Worm (Caenorhabditis elegans) whole organism, L4 larva: ENCODE results near the gene sqt-1.
A peak's percentile ranks its signal among the peaks of the same experiment; 100 is the strongest.

Source experiments
- F44E2.7 ChIP-seq: fragments of 200-800 bp; sonication (Bioruptor generic); IDR thresholded peaks from 2 replicates; pipeline ENCODE4 v2.1.2; 2022; ENCODE audit warnings: missing genetic modification characterization, missing compliant biosample characterization
- Y5F2A.4 ChIP-seq: fragments of 200-800 bp; sonication (Bioruptor generic); optimal IDR thresholded peaks from 2 replicates; lab custom pipeline; 2018; ENCODE audit warnings: mild to moderate bottlenecking, missing genetic modification characterization, missing compliant biosample characterization
- Y75B8A.6 ChIP-seq: fragments of 200-800 bp; sonication (Bioruptor generic); IDR thresholded peaks from 2 replicates; pipeline ENCODE4 v1.3.6; 2022; ENCODE audit warnings: missing genetic modification reagents, missing genetic modification characterization, missing compliant biosample characterization
- ZK337.2 ChIP-seq: fragments of 200-800 bp; sonication (Bioruptor generic); IDR thresholded peaks from 2 replicates; pipeline ENCODE4 v1.3.6; 2022; ENCODE audit warnings: missing genetic modification reagents, missing genetic modification characterization, missing compliant biosample characterization
- ZK546.5 ChIP-seq, 2 experiments: sonication (generic microtip); optimal IDR thresholded peaks; 2 replicates each; lab custom pipeline; 2017; ENCODE audit warnings: missing biosample characterization in 2 of 2, missing genetic modification characterization in 2 of 2
- aha-1 ChIP-seq: fragments of 150-350 bp; peaks from one replicate; lab custom pipeline; 2014; ENCODE audit warnings: missing biosample characterization, missing genetic modification characterization
- arid-1 ChIP-seq: fragments of 200-800 bp; sonication (Bioruptor generic); conservative IDR thresholded peaks from 2 replicates; pipeline ENCODE4 v1.3.6; 2022; ENCODE audit warnings: missing genetic modification reagents, missing genetic modification characterization, missing compliant biosample characterization
- ceh-28 ChIP-seq: fragments of 150-350 bp; optimal IDR thresholded peaks from 2 replicates; lab custom pipeline; 2014; ENCODE audit warnings: missing biosample characterization, missing genetic modification reagents, missing genetic modification characterization
- ceh-32 ChIP-seq: sonication (generic microtip); optimal IDR thresholded peaks from 2 replicates; lab custom pipeline; 2016; ENCODE audit warnings: mild to moderate bottlenecking, missing genetic modification characterization, missing compliant biosample characterization; ENCODE audit not compliant: poor library complexity
- ceh-44 ChIP-seq: fragments of 200-800 bp; sonication (Bioruptor generic); IDR thresholded peaks from 2 replicates; pipeline ENCODE4 v1.3.6; 2022; ENCODE audit warnings: missing genetic modification reagents, missing genetic modification characterization, missing compliant biosample characterization
- ces-1 ChIP-seq: fragments of 150-350 bp; sonication (generic microtip); optimal IDR thresholded peaks from 4 replicates; lab custom pipeline; 2014; ENCODE audit warnings: missing biosample characterization, missing genetic modification reagents, missing genetic modification characterization
- ctbp-1 ChIP-seq: fragments of 200-800 bp; sonication (Bioruptor generic); IDR thresholded peaks from 2 replicates; pipeline ENCODE4 v1.3.6; 2022; ENCODE audit warnings: missing genetic modification reagents, missing genetic modification characterization, missing compliant biosample characterization
- daf-16 ChIP-seq, 3 experiments: sonication (generic microtip); optimal IDR thresholded peaks; 2 replicates each; lab custom pipeline; 2016 to 2017; ENCODE audit warnings: missing genetic modification characterization in 3 of 3, missing genetic modification reagents in 3 of 3, mild to moderate bottlenecking in 2 of 3, missing compliant biosample characterization in 2 of 3, missing biosample characterization in 1 of 3, moderate library complexity in 1 of 3
- daf-8 ChIP-seq: fragments of 200-800 bp; sonication (Bioruptor generic); IDR thresholded peaks from 2 replicates; pipeline ENCODE4 v1.3.6; 2022; ENCODE audit warnings: missing genetic modification characterization, missing compliant biosample characterization
- dmd-6 ChIP-seq: fragments of 200-800 bp; sonication (Bioruptor generic); IDR thresholded peaks from 2 replicates; pipeline ENCODE4 v1.3.6; 2022; ENCODE audit warnings: missing genetic modification reagents, missing genetic modification characterization, missing compliant biosample characterization
- dpl-1 ChIP-seq: fragments of 150-350 bp; optimal IDR thresholded peaks from 2 replicates; lab custom pipeline; 2014; ENCODE audit warnings: missing biosample characterization, missing genetic modification reagents, missing genetic modification characterization
- gei-8 ChIP-seq: fragments of 200-800 bp; sonication (Bioruptor generic); optimal IDR thresholded peaks from 2 replicates; lab custom pipeline; 2018; ENCODE audit warnings: mild to moderate bottlenecking, missing genetic modification characterization, missing compliant biosample characterization
- hlh-11 ChIP-seq: fragments of 200-800 bp; sonication (Bioruptor generic); optimal IDR thresholded peaks from 2 replicates; lab custom pipeline; 2018; ENCODE audit warnings: mild to moderate bottlenecking, missing genetic modification characterization, missing compliant biosample characterization
- hlh-30 ChIP-seq: sonication (generic microtip); optimal IDR thresholded peaks from 2 replicates; lab custom pipeline; 2017; ENCODE audit warnings: antibody characterized with exemption, mild to moderate bottlenecking, missing genetic modification characterization, missing compliant biosample characterization; ENCODE audit not compliant: insufficient read depth
- hmg-1.1 ChIP-seq: fragments of 200-800 bp; sonication (Bioruptor generic); IDR thresholded peaks from 2 replicates; pipeline ENCODE4 v1.3.6; 2022; ENCODE audit warnings: missing genetic modification reagents, missing genetic modification characterization, missing compliant biosample characterization
- jun-1 ChIP-seq: fragments of 150-350 bp; optimal IDR thresholded peaks from 2 replicates; lab custom pipeline; 2014; ENCODE audit warnings: missing biosample characterization, missing genetic modification reagents, missing genetic modification characterization
- lim-7 ChIP-seq: fragments of 200-800 bp; sonication (Bioruptor generic); IDR thresholded peaks from 2 replicates; pipeline ENCODE4 v1.3.6; 2022; ENCODE audit warnings: missing genetic modification characterization, missing compliant biosample characterization
- lin-1 ChIP-seq: fragments of 200-800 bp; sonication (Bioruptor generic); IDR thresholded peaks from 2 replicates; pipeline ENCODE4 v1.3.6; 2022; ENCODE audit warnings: missing genetic modification reagents, missing genetic modification characterization, missing compliant biosample characterization
- lin-15B ChIP-seq: fragments of 150-350 bp; sonication (generic microtip); optimal IDR thresholded peaks from 3 replicates; lab custom pipeline; 2014; ENCODE audit warnings: missing biosample characterization, missing genetic modification characterization
- lin-38 ChIP-seq: fragments of 200-800 bp; sonication (Bioruptor generic); IDR thresholded peaks from 2 replicates; pipeline ENCODE4 v1.3.6; 2022; ENCODE audit warnings: missing genetic modification reagents, missing genetic modification characterization, missing compliant biosample characterization
- lir-3 ChIP-seq: sonication (generic microtip); optimal IDR thresholded peaks from 2 replicates; lab custom pipeline; 2016; ENCODE audit warnings: mild to moderate bottlenecking, missing genetic modification characterization, missing compliant biosample characterization
- lsy-2 ChIP-seq, 2 experiments: fragments of 150-350 bp in 1 of 2; sonication (generic microtip) in 1 of 2; optimal IDR thresholded peaks; 2 replicates each; lab custom pipeline; 2014 to 2017; ENCODE audit warnings: missing biosample characterization in 2 of 2, missing genetic modification characterization in 2 of 2
- madf-9 ChIP-seq: fragments of 200-800 bp; sonication (Bioruptor generic); conservative IDR thresholded peaks from 2 replicates; pipeline ENCODE4 v1.3.6; 2022; ENCODE audit warnings: missing genetic modification reagents, missing genetic modification characterization, missing compliant biosample characterization
- mdl-1 ChIP-seq, 2 experiments: fragments of 150-350 bp in 1 of 2; sonication (generic microtip) in 1 of 2; optimal IDR thresholded peaks; 2 replicates each; lab custom pipeline; 2014 to 2017; ENCODE audit warnings: missing biosample characterization in 2 of 2, missing genetic modification characterization in 2 of 2
- mep-1 ChIP-seq: fragments of 150-350 bp; sonication (generic microtip); optimal IDR thresholded peaks from 3 replicates; lab custom pipeline; 2014; ENCODE audit warnings: missing biosample characterization, missing genetic modification characterization
- mxl-3 ChIP-seq: fragments of 200-800 bp; sonication (Bioruptor generic); optimal IDR thresholded peaks from 2 replicates; lab custom pipeline; 2018; ENCODE audit warnings: mild to moderate bottlenecking, missing genetic modification characterization, missing compliant biosample characterization
- nhr-10 ChIP-seq: fragments of 150-350 bp; optimal IDR thresholded peaks from 2 replicates; lab custom pipeline; 2014; ENCODE audit warnings: missing biosample characterization, missing genetic modification characterization
- nhr-237 ChIP-seq: sonication (generic microtip); optimal IDR thresholded peaks from 2 replicates; lab custom pipeline; 2017; ENCODE audit warnings: missing biosample characterization, missing genetic modification characterization
- nhr-25 ChIP-seq: sonication (generic microtip); optimal IDR thresholded peaks from 2 replicates; lab custom pipeline; 2017; ENCODE audit warnings: missing genetic modification characterization, mild to moderate bottlenecking, missing compliant biosample characterization, antibody characterized with exemption, moderate library complexity, borderline replicate concordance; ENCODE audit not compliant: insufficient read depth
- nhr-28 ChIP-seq: fragments of 150-350 bp; optimal IDR thresholded peaks from 2 replicates; lab custom pipeline; 2014; ENCODE audit warnings: missing biosample characterization, missing genetic modification characterization
- pha-4 ChIP-seq, 2 experiments: fragments of 150-350 bp in 1 of 2; fragments of 200-800 bp in 1 of 2; sonication (Bioruptor generic) in 1 of 2; IDR thresholded peaks in 1 of 2; optimal IDR thresholded peaks in 1 of 2; 2 replicates each; pipeline versions ENCODE4 v1.3.6 to Lab custom; 2014 to 2022; ENCODE audit warnings: missing genetic modification characterization in 2 of 2, missing genetic modification reagents in 2 of 2, missing biosample characterization in 1 of 2, missing compliant biosample characterization in 1 of 2
- rbr-2 ChIP-seq: sonication (generic microtip); optimal IDR thresholded peaks from 2 replicates; lab custom pipeline; 2016; ENCODE audit warnings: missing genotype, missing genetic modification characterization, missing compliant biosample characterization
- sdz-12 ChIP-seq: fragments of 200-800 bp; sonication (Bioruptor generic); optimal IDR thresholded peaks from 2 replicates; lab custom pipeline; 2018; ENCODE audit warnings: mild to moderate bottlenecking, missing genetic modification characterization, missing compliant biosample characterization
- unc-130 ChIP-seq: sonication (generic microtip); optimal IDR thresholded peaks from 2 replicates; lab custom pipeline; 2016; ENCODE audit warnings: missing genetic modification reagents, missing genetic modification characterization, missing compliant biosample characterization
- unc-62 ChIP-seq, 3 experiments: fragments of 150-350 bp in 1 of 3; sonication (generic microtip); optimal IDR thresholded peaks in 2 of 3; peaks in 1 of 3; 1 replicate in 1 of 3; 2 replicates in 2 of 3; lab custom pipeline; 2014 to 2017; ENCODE audit warnings: missing biosample characterization in 3 of 3, missing genetic modification characterization in 3 of 3, missing genetic modification reagents in 3 of 3, missing genotype in 1 of 3
- zfp-3 ChIP-seq: fragments of 200-800 bp; sonication (Bioruptor generic); conservative IDR thresholded peaks from 2 replicates; pipeline ENCODE4 v1.3.6; 2022; ENCODE audit warnings: missing genetic modification reagents, missing genetic modification characterization, missing compliant biosample characterization
- ztf-11 ChIP-seq: fragments of 150-350 bp; optimal IDR thresholded peaks from 2 replicates; lab custom pipeline; 2014; ENCODE audit warnings: missing biosample characterization, missing genetic modification characterization

The sqt-1 gene

ce11 chrII:11307953-11308352 lies 29.7 kb downstream of the sqt-1 start:
- TF ChIP-seq sdz-12 (no peak), ceh-32 (no peak), mep-1 (tag; lab: Kevin White, UChicago) (no peak), nhr-28 (tag; lab: Kevin White, UChicago) (no peak), dmd-6 (GFP tag; lab: Robert Waterston, UW) (no peak), ces-1 (GFP tag; lab: Kevin White, UChicago) (no peak), ceh-44 (no peak), lim-7 (no peak), lir-3 (no peak), ceh-28 (tag; lab: Kevin White, UChicago) (no peak), ZK337.2 (GFP tag; lab: Robert Waterston, UW) (no peak), jun-1 (tag; lab: Kevin White, UChicago) (no peak), hlh-11 (no peak), daf-16 (GFP tag; optimal IDR thresholded peaks at IDR 0.05; lab: Kevin White, UChicago) (no peak), daf-16 (tag; optimal IDR thresholded peaks at IDR 0.05; lab: Kevin White, UChicago) (no peak), F44E2.7 (no peak), zfp-3 (GFP tag; lab: Robert Waterston, UW) (no peak), Y5F2A.4 (GFP tag; lab: Kevin White, UChicago) (no peak), daf-8 (GFP tag; lab: Robert Waterston, UW) (no peak), lin-15B (tag; lab: Kevin White, UChicago) (no peak), madf-9 (GFP tag; lab: Robert Waterston, UW) (no peak)

- no peak for TF ChIP-seq nhr-10
- TF ChIP-seq mdl-1 (tag; optimal IDR thresholded peaks at IDR 0.05; lab: Kevin White, UChicago): peak in 1 of 2 experiments; percentile 19
- TF ChIP-seq hlh-30: peak; percentile 49
- no peak for TF ChIP-seq lin-1 (GFP tag; lab: Robert Waterston, UW)
- TF ChIP-seq hlh-11: peak; percentile 19
- no peak for TF ChIP-seq dmd-6 (GFP tag; lab: Robert Waterston, UW)
- TF ChIP-seq nhr-25 (tag; lab: Kevin White, UChicago): peak; percentile 7
- TF ChIP-seq nhr-28 (tag; lab: Kevin White, UChicago): peak; percentile 27
- 0 out of 2 replicates have a peak, but pooled peaks have one; percentile 39 for TF ChIP-seq Y75B8A.6 (GFP tag; lab: Robert Waterston, UW)
- no peak for TF ChIP-seq mxl-3 (GFP tag; lab: Kevin White, UChicago)
These were observed 30.3 kb downstream of the sqt-1 start for ce11 chrII:11307332-11307731.

- TF ChIP-seq lim-7 (no peak), ceh-44 (no peak), unc-62 (GFP tag; optimal IDR thresholded peaks at IDR 0.05 in 1 of 2; lab: Kevin White, UChicago) (peak in 1 of 2 experiments; percentile 60), unc-62 (tag; optimal IDR thresholded peaks at IDR 0.05; lab: Kevin White, UChicago) (no peak), gei-8 (no peak), mep-1 (tag; lab: Kevin White, UChicago) (peak; percentile 19), F44E2.7 (0 out of 2 replicates have a peak, but pooled peaks have one; percentile 47), lin-38 (peak; percentile 40; the same call in 1 of the 2 replicates), unc-130 (GFP tag; lab: Kevin White, UChicago) (no peak), aha-1 (peak; percentile 68), pha-4 (GFP tag; IDR thresholded peaks at IDR 0.05; lab: Robert Waterston, UW) (peak; percentile 55; the same call in 1 of the 2 replicates), pha-4 (tag; optimal IDR thresholded peaks at IDR 0.05; lab: Kevin White, UChicago) (no peak), nhr-237 (tag; lab: Kevin White, UChicago) (no peak), hlh-30 (peak; percentile 16), ZK546.5 (tag; optimal IDR thresholded peaks at IDR 0.05; lab: Kevin White, UChicago) (no peak), daf-16 (GFP tag; optimal IDR thresholded peaks at IDR 0.05; lab: Kevin White, UChicago) (no peak), daf-16 (tag; optimal IDR thresholded peaks at IDR 0.05; lab: Kevin White, UChicago) (peak; percentile 20), nhr-25 (tag; lab: Kevin White, UChicago) (no peak), lin-1 (GFP tag; lab: Robert Waterston, UW) (no peak), dpl-1 (GFP tag; lab: Kevin White, UChicago) (no peak), hlh-11 (no peak), hmg-1.1 (GFP tag; lab: Robert Waterston, UW) (peak; percentile 59), lsy-2 (tag; optimal IDR thresholded peaks at IDR 0.05; lab: Kevin White, UChicago) (peak in 1 of 2 experiments; percentile 41), ztf-11 (tag; lab: Kevin White, UChicago) (no peak), rbr-2 (tag; lab: Kevin White, UChicago) (peak; percentile 44), ZK337.2 (GFP tag; lab: Robert Waterston, UW) (no peak), arid-1 (peak; percentile 58; the same call in 1 of the 2 replicates), ctbp-1 (GFP tag; lab: Robert Waterston, UW) (peak; percentile 34; the same call in 1 of the 2 replicates)
These were observed 31.8 kb downstream of the sqt-1 start, which contains the start of gene rsf-1 for ce11 chrII:11305627-11306449. TSS of gene rsf-1 (plus strand) at chrII:11306399.
